Worm (Caenorhabditis elegans) whole organism, young adult: Measurements from ENCODE around the gene mbk-2.

ENCODE experiments used
- B0019.2 ChIP-seq: fragments of 200-800 bp; sonication (Bioruptor generic); conservative IDR thresholded peaks from 2 replicates; pipeline ENCODE4 v1.3.6; 2022; ENCODE audit warnings: missing genetic modification reagents, missing genetic modification characterization, missing compliant biosample characterization
- C06A6.2 ChIP-seq: fragments of 200-800 bp; sonication (Bioruptor generic); conservative IDR thresholded peaks from 2 replicates; pipeline ENCODE4 v1.3.6; 2022; ENCODE audit warnings: missing genetic modification characterization, missing compliant biosample characterization
- D2030.7 ChIP-seq: fragments of 200-800 bp; sonication (Bioruptor generic); IDR thresholded peaks from 2 replicates; pipeline ENCODE4 v1.3.6; 2022; ENCODE audit warnings: missing genetic modification reagents, missing genetic modification characterization, missing compliant biosample characterization
- F10E7.11 ChIP-seq: sonication (generic microtip); optimal IDR thresholded peaks from 2 replicates; lab custom pipeline; 2017; ENCODE audit warnings: mild to moderate bottlenecking, missing genetic modification characterization, moderate library complexity, missing compliant biosample characterization
- F22D6.2 ChIP-seq: sonication (generic microtip); optimal IDR thresholded peaks from 2 replicates; lab custom pipeline; 2016; ENCODE audit warnings: mild to moderate bottlenecking, missing genetic modification characterization, missing compliant biosample characterization
- F55B11.4 ChIP-seq: sonication (generic microtip); optimal IDR thresholded peaks from 2 replicates; lab custom pipeline; 2016; ENCODE audit warnings: missing compliant biosample characterization, missing genetic modification characterization, borderline replicate concordance; ENCODE audit not compliant: insufficient read depth
- K11D2.4 ChIP-seq: fragments of 200-800 bp; sonication (Bioruptor generic); IDR thresholded peaks from 2 replicates; pipeline ENCODE4 v1.3.6; 2022; ENCODE audit warnings: missing genetic modification reagents, missing genetic modification characterization, missing compliant biosample characterization
- T26A5.8 ChIP-seq: sonication (generic microtip); optimal IDR thresholded peaks from 2 replicates; lab custom pipeline; 2016; ENCODE audit warnings: missing genetic modification characterization, missing compliant biosample characterization
- Y56A3A.18 ChIP-seq: fragments of 200-800 bp; sonication (Bioruptor generic); IDR thresholded peaks from 2 replicates; pipeline ENCODE4 v1.3.6; 2022; ENCODE audit warnings: missing genetic modification reagents, missing genetic modification characterization, missing compliant biosample characterization
- ZK185.1 ChIP-seq: sonication (generic microtip); optimal IDR thresholded peaks from 2 replicates; lab custom pipeline; 2016; ENCODE audit warnings: mild to moderate bottlenecking, missing genetic modification characterization, missing compliant biosample characterization; ENCODE audit not compliant: poor library complexity, severe bottlenecking
- ama-1 ChIP-seq, 3 experiments: fragments of 150-350 bp in 1 of 3; sonication (generic microtip) in 2 of 3; optimal IDR thresholded peaks; 2 replicates each; lab custom pipeline; 2014 to 2018; ENCODE audit warnings: missing biosample characterization in 2 of 3, missing genetic modification characterization in 2 of 3, missing genetic modification reagents in 2 of 3
- aptf-3 ChIP-seq: fragments of 200-800 bp; sonication (Bioruptor generic); IDR thresholded peaks from 2 replicates; pipeline ENCODE4 v1.3.6; 2022; ENCODE audit warnings: missing genetic modification characterization, missing compliant biosample characterization
- atf-7 ChIP-seq: sonication (generic microtip); optimal IDR thresholded peaks from 2 replicates; lab custom pipeline; 2017; ENCODE audit warnings: mild to moderate bottlenecking, missing genetic modification characterization, missing compliant biosample characterization
- athp-1 ChIP-seq: sonication (generic microtip); optimal IDR thresholded peaks from 2 replicates; lab custom pipeline; 2017; ENCODE audit warnings: mild to moderate bottlenecking, missing genetic modification characterization, missing compliant biosample characterization
- attf-5 ChIP-seq: fragments of 200-800 bp; sonication (Bioruptor generic); optimal IDR thresholded peaks from 2 replicates; lab custom pipeline; 2018; ENCODE audit warnings: mild to moderate bottlenecking, missing genetic modification characterization, missing compliant biosample characterization
- attf-6 ChIP-seq: fragments of 200-800 bp; sonication (Bioruptor generic); IDR thresholded peaks from 2 replicates; pipeline ENCODE4 v1.3.6; 2022; ENCODE audit warnings: missing genetic modification reagents, missing genetic modification characterization, missing compliant biosample characterization
- ccch-3 ChIP-seq: fragments of 200-800 bp; sonication (Bioruptor generic); optimal IDR thresholded peaks from 2 replicates; lab custom pipeline; 2018; ENCODE audit warnings: mild to moderate bottlenecking, missing genetic modification characterization, missing compliant biosample characterization
- cebp-1 ChIP-seq, 2 experiments: fragments of 200-800 bp in 1 of 2; sonication (Bioruptor generic) in 1 of 2; sonication (generic microtip) in 1 of 2; IDR thresholded peaks in 1 of 2; optimal IDR thresholded peaks in 1 of 2; 2 replicates each; pipeline versions ENCODE4 v1.3.6 to Lab custom; 2017 to 2022; ENCODE audit warnings: missing compliant biosample characterization in 2 of 2, missing genetic modification characterization in 2 of 2, mild to moderate bottlenecking in 1 of 2, missing genetic modification reagents in 1 of 2, moderate library complexity in 1 of 2
- cebp-2 ChIP-seq: fragments of 200-800 bp; sonication (Bioruptor generic); IDR thresholded peaks from 2 replicates; pipeline ENCODE4 v1.3.6; 2022; ENCODE audit warnings: missing genetic modification characterization, missing compliant biosample characterization
- ceh-27 ChIP-seq: fragments of 200-800 bp; sonication (Bioruptor generic); optimal IDR thresholded peaks from 2 replicates; lab custom pipeline; 2018; ENCODE audit warnings: mild to moderate bottlenecking, missing genetic modification characterization, moderate library complexity, missing compliant biosample characterization
- ceh-58 ChIP-seq: fragments of 200-800 bp; sonication (Bioruptor generic); IDR thresholded peaks from 2 replicates; pipeline ENCODE4 v1.3.6; 2022; ENCODE audit warnings: missing genetic modification characterization, missing compliant biosample characterization
- ceh-91 ChIP-seq: fragments of 200-800 bp; sonication (Bioruptor generic); IDR thresholded peaks from 2 replicates; pipeline ENCODE4 v1.3.6; 2022; ENCODE audit warnings: missing genetic modification reagents, missing genetic modification characterization, missing compliant biosample characterization
- dpff-1 ChIP-seq: sonication (generic microtip); optimal IDR thresholded peaks from 2 replicates; lab custom pipeline; 2017; ENCODE audit warnings: mild to moderate bottlenecking, missing genetic modification characterization, missing compliant biosample characterization
- efl-1 ChIP-seq: fragments of 150-350 bp; optimal IDR thresholded peaks from 2 replicates; lab custom pipeline; 2014; ENCODE audit warnings: missing biosample characterization, missing genetic modification reagents, missing genetic modification characterization
- hmg-20 ChIP-seq: fragments of 200-800 bp; sonication (Bioruptor generic); IDR thresholded peaks from 2 replicates; pipeline ENCODE4 v1.3.6; 2022; ENCODE audit warnings: missing genetic modification reagents, missing genetic modification characterization, missing compliant biosample characterization
- hsf-1 ChIP-seq: fragments of 200-800 bp; sonication (Bioruptor generic); IDR thresholded peaks from 2 replicates; pipeline ENCODE4 v1.3.6; 2022; ENCODE audit warnings: missing genetic modification reagents, missing genetic modification characterization, missing compliant biosample characterization
- let-526 ChIP-seq: fragments of 200-800 bp; sonication (Bioruptor generic); IDR thresholded peaks from 2 replicates; pipeline ENCODE4 v1.3.6; 2022; ENCODE audit warnings: missing genetic modification reagents, missing genetic modification characterization, missing compliant biosample characterization
- lin-26 ChIP-seq: fragments of 200-800 bp; sonication (Bioruptor generic); IDR thresholded peaks from 2 replicates; pipeline ENCODE4 v1.3.6; 2022; ENCODE audit warnings: missing genetic modification reagents, missing genetic modification characterization, missing compliant biosample characterization
- madf-6 ChIP-seq: fragments of 200-800 bp; sonication (Bioruptor generic); IDR thresholded peaks from 2 replicates; pipeline ENCODE4 v1.3.6; 2022; ENCODE audit warnings: missing genetic modification reagents, missing genetic modification characterization, missing compliant biosample characterization
- madf-8 ChIP-seq: fragments of 200-800 bp; sonication (Bioruptor generic); conservative IDR thresholded peaks from 2 replicates; pipeline ENCODE4 v1.3.6; 2022; ENCODE audit warnings: missing genetic modification reagents, missing genetic modification characterization, missing compliant biosample characterization
- nhr-179 ChIP-seq: sonication (generic microtip); optimal IDR thresholded peaks from 2 replicates; lab custom pipeline; 2016; ENCODE audit warnings: mild to moderate bottlenecking, missing genetic modification characterization, missing compliant biosample characterization
- nhr-80 ChIP-seq: sonication (generic microtip); optimal IDR thresholded peaks from 2 replicates; lab custom pipeline; 2016; ENCODE audit warnings: missing genetic modification characterization, missing compliant biosample characterization
- pha-4 ChIP-seq: fragments of 150-350 bp; sonication (generic microtip); optimal IDR thresholded peaks from 2 replicates; lab custom pipeline; 2014; ENCODE audit warnings: missing biosample characterization, missing genetic modification reagents, missing genetic modification characterization
- repo-1 ChIP-seq: sonication (generic microtip); optimal IDR thresholded peaks from 2 replicates; lab custom pipeline; 2017; ENCODE audit warnings: mild to moderate bottlenecking, missing genetic modification characterization, missing compliant biosample characterization
- somi-1 ChIP-seq: fragments of 200-800 bp; sonication (Bioruptor generic); optimal IDR thresholded peaks from 2 replicates; lab custom pipeline; 2018; ENCODE audit warnings: mild to moderate bottlenecking, missing genetic modification characterization, missing compliant biosample characterization
- zim-3 ChIP-seq: sonication (generic microtip); optimal IDR thresholded peaks from 2 replicates; lab custom pipeline; 2017; ENCODE audit warnings: mild to moderate bottlenecking, missing genetic modification characterization, moderate library complexity, missing compliant biosample characterization
- ztf-25 ChIP-seq: fragments of 200-800 bp; sonication (Bioruptor generic); IDR thresholded peaks from 2 replicates; pipeline ENCODE4 v1.3.6; 2022; ENCODE audit warnings: missing genetic modification reagents, missing genetic modification characterization, missing compliant biosample characterization
- ztf-26 ChIP-seq: sonication (generic microtip); optimal IDR thresholded peaks from 2 replicates; lab custom pipeline; 2017; ENCODE audit warnings: missing genetic modification characterization, missing compliant biosample characterization

mbk-2 gene

DNA sequence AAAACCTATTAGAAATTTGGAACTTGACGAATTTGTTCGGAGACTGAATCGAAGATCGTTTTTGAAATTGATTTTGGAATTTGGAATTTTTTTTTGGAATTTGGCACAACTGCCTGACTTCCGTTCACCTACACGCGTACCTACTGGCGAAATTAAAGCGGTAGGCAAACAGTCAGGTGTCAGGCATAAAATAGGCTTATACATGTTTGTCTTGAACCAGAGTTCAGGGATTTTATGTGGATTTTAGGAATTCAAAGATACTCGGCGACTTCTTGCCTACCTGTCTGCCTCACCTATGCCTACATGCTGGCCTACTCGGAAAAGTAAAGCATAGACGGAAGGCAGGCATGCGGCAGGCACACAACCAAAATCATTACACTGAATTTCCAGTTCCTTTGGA is 69.4 kb downstream of the mbk-2 start:
- no peak for TF ChIP-seq ccch-3
- no peak for TF ChIP-seq athp-1 (tag; lab: Kevin White, UChicago)
- no peak for TF ChIP-seq K11D2.4 (GFP tag; lab: Robert Waterston, UW)
- TF ChIP-seq nhr-179 (tag; lab: Kevin White, UChicago) = no peak
- TF ChIP-seq C06A6.2 (GFP tag; lab: Robert Waterston, UW) = no peak
- no peak for TF ChIP-seq madf-8
- TF ChIP-seq atf-7 (tag; lab: Kevin White, UChicago) = no peak
- TF ChIP-seq B0019.2 (GFP tag; lab: Robert Waterston, UW) = no peak
- no peak for TF ChIP-seq ceh-91
- no peak for TF ChIP-seq somi-1 (GFP tag; lab: Kevin White, UChicago)
- no peak for TF ChIP-seq attf-5 (GFP tag; lab: Kevin White, UChicago)
- TF ChIP-seq F10E7.11 (tag; lab: Kevin White, UChicago) = no peak
- TF ChIP-seq let-526 (GFP tag; lab: Robert Waterston, UW) = no peak
- TF ChIP-seq lin-26 (GFP tag; lab: Robert Waterston, UW) = no peak

DNA sequence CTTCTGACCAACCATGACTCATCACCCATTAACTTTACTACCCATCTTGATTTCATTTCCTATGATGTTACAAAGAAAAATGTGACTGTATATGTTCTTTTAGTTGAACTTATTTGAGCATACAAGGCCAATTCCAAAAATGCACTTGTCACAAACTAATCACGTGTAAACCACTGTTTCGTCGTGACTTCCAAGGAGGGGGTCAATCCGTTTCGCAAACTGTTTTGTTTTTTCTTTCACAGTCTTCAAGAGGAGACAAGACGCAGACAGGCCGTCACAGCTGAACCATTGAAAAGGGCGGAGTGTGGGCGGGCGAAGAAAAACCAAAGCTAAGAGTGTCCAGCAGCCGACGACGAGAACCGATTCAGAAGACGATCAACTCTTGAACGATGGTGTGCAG is 70.2 kb downstream of the mbk-2 start, which contains the start of gene C39E9.8:
TSS of gene C39E9.8 (plus strand) at position 328 of the 400 bp plus-strand sequence.
- TF ChIP-seq cebp-1 (GFP tag; IDR thresholded peaks at IDR 0.05; lab: Robert Waterston, UW) (no peak), cebp-1 (tag; optimal IDR thresholded peaks at IDR 0.05; lab: Kevin White, UChicago) (peak; percentile 24), K11D2.4 (GFP tag; lab: Robert Waterston, UW) (no peak), cebp-2 (GFP tag; lab: Robert Waterston, UW) (0 out of 2 replicates have a peak, but pooled peaks have one; percentile 38), ztf-26 (tag; lab: Kevin White, UChicago) (peak; percentile 38), hsf-1 (GFP tag; lab: Robert Waterston, UW) (no peak), ceh-27 (GFP tag; lab: Kevin White, UChicago) (peak; percentile 36)

- TF ChIP-seq hmg-20 (no peak), Y56A3A.18 (GFP tag; lab: Robert Waterston, UW) (no peak), ztf-25 (GFP tag; lab: Robert Waterston, UW) (no peak), cebp-2 (GFP tag; lab: Robert Waterston, UW) (no peak), efl-1 (no peak), aptf-3 (GFP tag; lab: Robert Waterston, UW) (no peak), ZK185.1 (tag; lab: Kevin White, UChicago) (no peak), ceh-58 (no peak), dpff-1 (tag; lab: Kevin White, UChicago) (no peak), F22D6.2 (tag; lab: Kevin White, UChicago) (no peak), zim-3 (tag; lab: Kevin White, UChicago) (no peak), attf-6 (GFP tag; lab: Robert Waterston, UW) (no peak), cebp-1 (GFP tag; IDR thresholded peaks at IDR 0.05; lab: Robert Waterston, UW) (no peak), cebp-1 (tag; optimal IDR thresholded peaks at IDR 0.05; lab: Kevin White, UChicago) (no peak), T26A5.8 (tag; lab: Kevin White, UChicago) (no peak), nhr-80 (tag; lab: Kevin White, UChicago) (no peak), F55B11.4 (tag; lab: Kevin White, UChicago) (no peak), D2030.7 (GFP tag; lab: Robert Waterston, UW) (no peak)
These were observed 71.2 kb downstream of the mbk-2 start for ce11 chrIV:13080185-13080584.

- TF ChIP-seq ama-1 (optimal IDR thresholded peaks at IDR 0.05; lab: Kevin White, UChicago) (peak; percentile 31), ama-1 (GFP tag; optimal IDR thresholded peaks at IDR 0.05; lab: Kevin White, UChicago) (no peak), pha-4 (no peak), attf-5 (GFP tag; lab: Kevin White, UChicago) (no peak), madf-6 (0 out of 2 replicates have a peak, but pooled peaks have one; percentile 6), repo-1 (peak; percentile 40)
These were observed 71.9 kb downstream of the mbk-2 start for ce11 chrIV:13080861-13081260.
